Fruit fly (Drosophila melanogaster): ENCODE data around the gene CG32409.
A peak's percentile ranks its signal among the peaks of the same experiment; 100 is the strongest.

The CG32409 gene

DNA sequence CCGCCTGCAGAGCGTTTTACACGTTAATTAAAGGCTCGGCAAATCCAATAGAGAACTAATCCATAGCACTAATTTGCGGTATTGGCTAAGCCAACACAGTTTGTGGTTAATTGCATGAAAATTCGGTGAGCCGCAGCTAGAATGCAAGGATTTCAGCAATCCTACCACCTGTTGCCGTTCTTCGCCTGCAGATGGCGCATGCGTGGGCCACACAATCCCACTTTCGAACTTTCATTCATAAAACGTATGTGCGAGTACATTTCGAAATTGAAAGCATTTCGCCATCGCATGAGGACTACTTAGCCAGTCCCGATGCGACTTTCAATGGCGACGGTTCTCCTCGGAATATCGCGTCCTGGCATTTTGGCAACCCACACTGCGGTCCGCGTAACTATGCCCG is 7.7 kb downstream of the CG32409 start, which contains the start of gene CG13288:
Gene CG13288 (plus strand): TSS at position 305 of the 400 bp plus-strand sequence.
- TF ChIP-seq dati (GFP tag; IDR thresholded peaks at IDR 0.05) (no peak), CTCF (GFP tag; optimal IDR thresholded peaks at IDR 0.05) (peak; percentile 72), caup (GFP tag; optimal IDR thresholded peaks at IDR 0.05; ENCODE audit: severe bottlenecking) (no peak), CG3726 (GFP tag; IDR thresholded peaks at IDR 0.05) (no peak), CG15601 (tag; optimal IDR thresholded peaks at IDR 0.05) (peak; percentile 46), CG5953 (GFP tag; IDR thresholded peaks at IDR 0.05) (no peak), zfh2 (GFP tag; optimal IDR thresholded peaks at IDR 0.05) (no peak), YL-1 (GFP tag; optimal IDR thresholded peaks at IDR 0.05) (no peak), Stat92E (GFP tag; optimal IDR thresholded peaks at IDR 0.05) (no peak), ewg (GFP tag; optimal IDR thresholded peaks at IDR 0.05) (peak; percentile 61), CG8924 (tag; optimal IDR thresholded peaks at IDR 0.05) (no peak), crp (GFP tag; optimal IDR thresholded peaks at IDR 0.05) (no peak), bbx (GFP tag; IDR thresholded peaks at IDR 0.05; ENCODE audit: partially characterized antibody) (no peak), scrt (GFP tag; optimal IDR thresholded peaks at IDR 0.05) (peak; percentile 91), Bgb (GFP tag; IDR thresholded peaks at IDR 0.05; ENCODE audit: partially characterized antibody) (no peak), CG7786 (GFP tag; optimal IDR thresholded peaks at IDR 0.05) (no peak), bigmax (GFP tag; optimal IDR thresholded peaks at IDR 0.05) (no peak), CG7271 (tag; optimal IDR thresholded peaks at IDR 0.05) (no peak)

DNA sequence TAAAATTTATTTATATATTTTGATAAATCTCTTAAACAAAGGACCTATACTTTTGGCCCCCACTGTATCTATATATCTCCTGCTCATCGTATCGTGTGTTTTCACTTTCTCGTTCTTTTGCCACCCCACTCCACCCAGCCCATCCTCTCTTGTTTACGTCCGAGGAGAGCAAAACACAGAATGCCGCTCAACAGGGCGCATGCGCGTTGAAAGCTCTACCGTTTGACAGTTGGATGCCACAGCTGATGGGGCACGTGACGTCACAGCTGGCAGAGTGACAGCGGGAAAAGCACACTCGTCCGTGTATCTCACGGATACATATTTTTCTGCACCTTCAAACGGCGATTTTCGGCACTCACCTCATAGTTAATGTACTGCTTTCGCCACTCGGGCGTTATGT is 21.4 kb downstream of the CG32409 start:
- TF ChIP-seq knrl (GFP tag; IDR thresholded peaks at IDR 0.05; ENCODE audit: partially characterized antibody) (peak; percentile 23; the same call in 1 of the 3 replicates), CG4730 (GFP tag; IDR thresholded peaks at IDR 0.05) (no peak), CG31441 (GFP tag; IDR thresholded peaks at IDR 0.05) (0 out of 2 replicates have a peak, but pooled peaks have one; percentile 12), CG31365 (tag; optimal IDR thresholded peaks at IDR 0.05) (no peak), pzg (GFP tag; optimal IDR thresholded peaks at IDR 0.05) (peak; percentile 13), CG18476 (GFP tag; optimal IDR thresholded peaks at IDR 0.05) (no peak), bsh (GFP tag; optimal IDR thresholded peaks at IDR 0.05) (no peak), NC2α (GFP tag; optimal IDR thresholded peaks at IDR 0.05) (no peak), CG17829 (tag; optimal IDR thresholded peaks at IDR 0.05) (no peak), crp (GFP tag; optimal IDR thresholded peaks at IDR 0.05) (peak in 1 of 2 experiments; percentile 71), Dp (GFP tag; optimal IDR thresholded peaks at IDR 0.05) (no peak), slbo (GFP tag; IDR thresholded peaks at IDR 0.05) (no peak), Dfd (GFP tag; optimal IDR thresholded peaks at IDR 0.05) (no peak), CG32767 (GFP tag; IDR thresholded peaks at IDR 0.05) (peak; percentile 87; the same call in 1 of the 2 replicates), HmgZ (tag; optimal IDR thresholded peaks at IDR 0.05) (no peak), E2f2 (GFP tag; IDR thresholded peaks at IDR 0.05) (no peak), HLH4C (GFP tag; IDR thresholded peaks at IDR 0.05; ENCODE audit: partially characterized antibody) (no peak), Oli (tag; optimal IDR thresholded peaks at IDR 0.05) (peak; percentile 4), CG8388 (GFP tag; optimal IDR thresholded peaks at IDR 0.05) (peak; percentile 35), CG4360 (GFP tag; IDR thresholded peaks at IDR 0.05) (no peak), fu2 (GFP tag; optimal IDR thresholded peaks at IDR 0.05) (no peak), cwo (GFP tag; optimal IDR thresholded peaks at IDR 0.05) (peak; percentile 0), CG13287 (GFP tag; IDR thresholded peaks at IDR 0.05; ENCODE audit: partially characterized antibody) (peak; percentile 39; the same call in 1 of the 2 replicates), Hmr (GFP tag; optimal IDR thresholded peaks at IDR 0.05) (peak; percentile 14), CG10366 (GFP tag; IDR thresholded peaks at IDR 0.05) (no peak), CG11696 (GFP tag; IDR thresholded peaks at IDR 0.05) (peak; percentile 47), CG6813 (GFP tag; optimal IDR thresholded peaks at IDR 0.05) (no peak), Oaz (GFP tag; IDR thresholded peaks at IDR 0.05) (no peak), ftz-f1 (GFP tag; optimal IDR thresholded peaks at IDR 0.05) (no peak), ewg (GFP tag; optimal IDR thresholded peaks at IDR 0.05) (peak; percentile 86), Elba2 (GFP tag; optimal IDR thresholded peaks at IDR 0.05) (no peak), lmd (GFP tag; IDR thresholded peaks at IDR 0.05) (no peak), CG10543 (GFP tag; optimal IDR thresholded peaks at IDR 0.05) (peak; percentile 4)
